Worm (Caenorhabditis elegans) whole organism, early embryonic: ENCODE data around the gene prk-1.

ENCODE experiments used
- B0310.2 ChIP-seq: sonication (generic microtip); optimal IDR thresholded peaks from 2 replicates; lab custom pipeline; 2016; ENCODE audit warnings: mild to moderate bottlenecking, missing genetic modification characterization, missing compliant biosample characterization
- F13C5.2 ChIP-seq: sonication (generic microtip); optimal IDR thresholded peaks from 2 replicates; lab custom pipeline; 2017; ENCODE audit warnings: mild to moderate bottlenecking, missing genetic modification characterization, inconsistent platforms, missing compliant biosample characterization
- aly-1 ChIP-seq: sonication (generic microtip); optimal IDR thresholded peaks from 2 replicates; lab custom pipeline; 2016; ENCODE audit warnings: missing genetic modification characterization, missing compliant biosample characterization
- ama-1 ChIP-seq: fragments of 150-350 bp; optimal IDR thresholded peaks from 2 replicates; lab custom pipeline; 2014
- ceh-13 ChIP-seq: fragments of 200-800 bp; sonication (Bioruptor generic); optimal IDR thresholded peaks from 2 replicates; lab custom pipeline; 2018; ENCODE audit warnings: mild to moderate bottlenecking, missing genetic modification characterization, missing compliant biosample characterization
- ceh-36 ChIP-seq: sonication (generic microtip); optimal IDR thresholded peaks from 2 replicates; lab custom pipeline; 2016; ENCODE audit warnings: missing genetic modification characterization, inconsistent platforms, missing compliant biosample characterization
- ets-7 ChIP-seq: sonication (generic microtip); optimal IDR thresholded peaks from 2 replicates; lab custom pipeline; 2016; ENCODE audit warnings: missing genotype, missing genetic modification characterization, missing compliant biosample characterization
- flt-1 ChIP-seq: fragments of 200-800 bp; sonication (Bioruptor generic); IDR thresholded peaks from 2 replicates; pipeline ENCODE4 v1.3.6; 2022; ENCODE audit warnings: missing genetic modification characterization, missing compliant biosample characterization
- hmbx-1 ChIP-seq: sonication (generic microtip); optimal IDR thresholded peaks from 2 replicates; lab custom pipeline; 2016; ENCODE audit warnings: mild to moderate bottlenecking, missing genetic modification characterization, missing compliant biosample characterization
- hmg-4 ChIP-seq: fragments of 200-800 bp; sonication (Bioruptor generic); optimal IDR thresholded peaks from 2 replicates; lab custom pipeline; 2018; ENCODE audit warnings: mild to moderate bottlenecking, missing genetic modification characterization, missing compliant biosample characterization
- hnd-1 ChIP-seq: sonication (generic microtip); optimal IDR thresholded peaks from 2 replicates; lab custom pipeline; 2016; ENCODE audit warnings: missing genetic modification characterization, missing compliant biosample characterization
- pes-1 ChIP-seq: fragments of 200-800 bp; sonication (Bioruptor generic); IDR thresholded peaks from 2 replicates; pipeline ENCODE4 v1.3.6; 2022; ENCODE audit warnings: missing genetic modification reagents, missing genetic modification characterization, missing compliant biosample characterization
- scrt-1 ChIP-seq: fragments of 200-800 bp; sonication (Bioruptor generic); IDR thresholded peaks from 2 replicates; pipeline ENCODE4 v1.3.6; 2022; ENCODE audit warnings: missing genetic modification characterization, missing compliant biosample characterization
- sea-1 ChIP-seq: fragments of 200-800 bp; sonication (Bioruptor generic); conservative IDR thresholded peaks from 2 replicates; pipeline ENCODE4 v1.3.6; 2022; ENCODE audit warnings: missing genetic modification characterization, missing compliant biosample characterization
- tbx-11 ChIP-seq: fragments of 200-800 bp; sonication (Bioruptor generic); IDR thresholded peaks from 2 replicates; pipeline ENCODE4 v1.3.6; 2022; ENCODE audit warnings: missing genetic modification characterization, missing compliant biosample characterization
- tbx-37 ChIP-seq: fragments of 200-800 bp; sonication (Bioruptor generic); conservative IDR thresholded peaks from 2 replicates; pipeline ENCODE4 v1.3.6; 2022; ENCODE audit warnings: missing genetic modification reagents, missing genetic modification characterization, missing compliant biosample characterization
- tra-4 ChIP-seq: sonication (generic microtip); optimal IDR thresholded peaks from 2 replicates; lab custom pipeline; 2017; ENCODE audit warnings: missing genetic modification characterization, missing compliant biosample characterization

prk-1 gene

DNA sequence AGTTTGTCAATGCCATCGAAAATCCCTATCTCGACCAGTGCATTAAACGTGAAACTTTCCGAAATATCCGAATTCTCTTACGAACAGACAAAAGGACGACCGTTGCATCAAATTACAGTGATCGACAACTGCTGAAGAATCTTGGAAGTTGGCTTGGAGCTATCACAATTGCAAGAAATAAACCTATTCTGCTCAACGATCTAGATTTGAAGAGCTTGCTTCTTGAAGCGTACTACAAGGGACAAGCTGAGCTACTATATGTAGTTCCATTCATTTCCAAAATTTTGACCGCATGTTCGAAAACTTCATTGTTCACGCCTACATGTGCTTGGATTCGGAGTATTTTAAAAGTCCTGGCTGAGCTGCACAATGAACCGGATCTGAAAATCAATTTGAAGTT lies 36.0 kb upstream of the prk-1 start:
- TF ChIP-seq ets-7 (tag; lab: Kevin White, UChicago) (no peak), aly-1 (tag; lab: Kevin White, UChicago) (no peak), pes-1 (GFP tag; lab: Robert Waterston, UW) (no peak), ceh-36 (tag; lab: Kevin White, UChicago) (no peak), tra-4 (tag; lab: Kevin White, UChicago) (no peak), F13C5.2 (tag; lab: Kevin White, UChicago) (no peak), tbx-37 (GFP tag; lab: Robert Waterston, UW) (no peak), scrt-1 (no peak), flt-1 (GFP tag; lab: Robert Waterston, UW) (no peak), ama-1 (no peak), ceh-13 (no peak), sea-1 (GFP tag; lab: Robert Waterston, UW) (no peak), tbx-11 (GFP tag; lab: Robert Waterston, UW) (no peak)

DNA sequence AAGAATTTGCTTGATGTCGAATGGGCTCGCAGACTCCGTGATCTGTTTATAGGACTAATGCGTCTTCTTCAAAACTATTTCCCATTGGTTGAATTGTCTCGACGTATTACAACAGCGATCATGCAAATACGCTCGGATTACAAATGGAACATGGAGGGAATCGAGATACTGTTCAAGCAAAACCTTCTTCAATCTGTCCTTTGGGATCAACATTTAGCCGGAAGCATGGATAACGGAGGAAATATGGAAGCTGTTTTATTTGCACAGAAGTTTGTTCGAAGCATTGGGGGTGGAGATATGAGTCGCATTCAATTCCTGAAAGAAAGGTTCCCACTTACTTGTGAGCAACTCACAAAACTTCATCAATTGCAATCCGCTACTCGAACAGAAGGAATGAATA lies 34.2 kb upstream of the prk-1 start:
- TF ChIP-seq flt-1 (GFP tag; lab: Robert Waterston, UW) (no peak), hmg-4 (no peak), sea-1 (GFP tag; lab: Robert Waterston, UW) (no peak), ets-7 (tag; lab: Kevin White, UChicago) (no peak), hnd-1 (tag; lab: Kevin White, UChicago) (no peak), hmbx-1 (tag; lab: Kevin White, UChicago) (no peak), tra-4 (tag; lab: Kevin White, UChicago) (no peak), tbx-11 (GFP tag; lab: Robert Waterston, UW) (no peak), F13C5.2 (tag; lab: Kevin White, UChicago) (no peak), ceh-13 (no peak), scrt-1 (no peak), pes-1 (GFP tag; lab: Robert Waterston, UW) (no peak), ceh-36 (tag; lab: Kevin White, UChicago) (no peak), ama-1 (no peak), B0310.2 (tag; lab: Kevin White, UChicago) (no peak), tbx-37 (GFP tag; lab: Robert Waterston, UW) (no peak)

DNA sequence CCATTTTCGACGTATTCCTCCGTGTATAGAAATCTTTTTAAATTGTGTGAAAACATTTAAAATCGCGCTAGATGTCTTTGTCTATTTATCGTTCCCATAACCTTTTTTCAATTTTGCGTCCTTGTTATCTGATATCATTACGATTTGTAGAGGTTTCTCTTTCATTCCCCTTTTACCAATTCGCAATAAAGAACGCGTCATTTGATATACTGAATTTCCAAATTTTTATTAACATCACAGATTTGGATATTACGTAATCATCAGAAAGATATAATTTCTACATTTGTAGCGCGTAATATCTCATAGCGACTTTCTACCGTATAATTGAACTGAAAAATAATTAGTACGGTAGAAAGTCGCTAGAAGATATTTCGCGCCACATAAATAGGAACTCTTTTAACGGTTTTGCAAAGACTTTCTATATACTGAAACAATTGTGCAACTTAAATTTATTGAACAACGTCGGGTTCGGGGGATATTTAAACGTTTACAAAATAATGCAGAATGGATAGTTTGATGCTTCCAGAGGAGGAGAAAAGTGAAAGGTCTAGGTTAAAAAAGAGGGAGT lies 31.2 kb upstream of the prk-1 start:
- TF ChIP-seq hmg-4 (no peak), B0310.2 (tag; lab: Kevin White, UChicago) (no peak), flt-1 (GFP tag; lab: Robert Waterston, UW) (no peak), tbx-11 (GFP tag; lab: Robert Waterston, UW) (no peak), F13C5.2 (tag; lab: Kevin White, UChicago) (no peak), sea-1 (GFP tag; lab: Robert Waterston, UW) (no peak), aly-1 (tag; lab: Kevin White, UChicago) (no peak), hmbx-1 (tag; lab: Kevin White, UChicago) (no peak)

DNA sequence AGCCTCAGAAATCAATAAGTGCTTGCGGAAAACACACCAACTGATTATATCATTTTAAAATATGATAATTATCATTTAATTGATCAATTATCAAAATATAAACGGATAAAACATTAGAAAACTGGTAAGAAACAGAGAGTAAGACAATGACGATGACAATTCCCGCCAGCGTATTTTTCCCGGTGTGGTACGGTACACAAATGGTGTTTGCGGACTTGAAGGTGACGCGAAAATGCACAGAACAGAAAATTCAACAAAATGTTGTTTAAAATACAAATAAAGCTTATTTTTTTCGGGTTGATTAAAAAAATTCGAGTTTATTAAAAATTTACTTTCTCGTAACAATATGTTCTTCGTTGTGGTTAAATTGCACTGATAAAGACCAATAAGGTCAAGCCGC lies 28.8 kb upstream of the prk-1 start:
- TF ChIP-seq hmbx-1 (tag; lab: Kevin White, UChicago) (no peak), ceh-13 (no peak), F13C5.2 (tag; lab: Kevin White, UChicago) (peak; percentile 8), tbx-11 (GFP tag; lab: Robert Waterston, UW) (no peak), hmg-4 (no peak)

DNA sequence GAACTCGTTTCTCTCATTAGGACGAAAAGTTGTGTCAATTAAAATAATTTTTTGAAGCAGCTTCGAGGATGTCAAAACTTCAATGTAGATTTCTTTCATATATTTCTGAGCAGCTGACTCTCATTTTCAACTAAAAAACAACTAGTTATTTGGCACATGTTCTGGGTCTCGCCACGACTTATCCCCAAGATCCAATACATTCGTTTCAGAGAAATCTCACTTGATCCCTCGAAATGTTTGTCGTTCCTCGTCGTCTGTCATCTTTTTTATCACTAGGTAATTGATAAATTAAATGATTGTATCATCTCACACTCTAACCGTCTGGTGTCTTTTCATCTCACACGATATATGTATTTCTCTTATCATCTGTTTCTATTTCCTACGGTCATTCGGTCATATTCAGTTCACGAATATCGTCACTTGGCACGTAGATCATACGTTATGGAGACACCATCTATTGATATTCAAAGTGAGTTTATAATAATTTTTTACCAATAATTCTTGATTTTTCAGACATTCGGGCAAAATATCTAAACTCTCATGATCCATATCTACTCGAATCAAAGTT lies 27.9 kb upstream of the prk-1 start, which contains the start of the genes rpn-6.1 and F57B9.1:
Gene rpn-6.1, minus strand, starts transcription at position 65 of the 568 bp plus-strand sequence.
Gene F57B9.1, plus strand, starts transcription at position 154 of the 568 bp plus-strand sequence.
- TF ChIP-seq flt-1 (GFP tag; lab: Robert Waterston, UW) (no peak), ets-7 (tag; lab: Kevin White, UChicago) (no peak), hnd-1 (tag; lab: Kevin White, UChicago) (no peak), aly-1 (tag; lab: Kevin White, UChicago) (no peak), hmg-4 (no peak), tbx-37 (GFP tag; lab: Robert Waterston, UW) (no peak), ceh-36 (tag; lab: Kevin White, UChicago) (no peak), F13C5.2 (tag; lab: Kevin White, UChicago) (no peak), tbx-11 (GFP tag; lab: Robert Waterston, UW) (no peak), B0310.2 (tag; lab: Kevin White, UChicago) (no peak), scrt-1 (no peak), tra-4 (tag; lab: Kevin White, UChicago) (no peak), ceh-13 (no peak), ama-1 (no peak), sea-1 (GFP tag; lab: Robert Waterston, UW) (no peak), hmbx-1 (tag; lab: Kevin White, UChicago) (no peak), pes-1 (GFP tag; lab: Robert Waterston, UW) (no peak)

DNA sequence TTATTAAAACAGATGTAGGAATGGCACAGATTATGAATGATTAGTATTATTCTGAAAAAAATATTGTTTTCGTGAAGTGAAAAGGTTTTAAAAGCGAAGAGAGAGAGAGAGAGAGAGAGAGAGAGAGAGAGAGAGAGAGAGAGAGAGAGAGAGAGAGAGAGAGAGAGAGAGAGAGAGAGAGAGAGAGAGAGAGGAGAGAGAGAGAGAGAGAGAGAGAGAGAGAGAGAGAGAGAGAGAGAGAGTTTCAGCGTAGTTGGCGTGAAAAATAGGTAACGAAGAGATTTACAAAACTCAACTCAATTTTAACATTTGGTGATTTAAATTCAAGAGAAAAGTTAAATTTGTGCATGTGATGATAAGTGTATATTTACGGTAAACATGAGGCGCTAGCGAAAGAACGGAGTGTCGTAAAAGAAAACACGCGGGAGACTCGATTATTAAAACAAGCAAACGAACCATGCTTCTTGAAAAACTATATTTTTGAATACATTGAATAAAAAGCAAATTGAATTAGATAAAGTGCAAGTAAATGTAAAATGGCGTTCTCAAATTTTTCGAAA lies 21.8 kb upstream of the prk-1 start, which contains the start of gene panl-2:
Gene panl-2, minus strand, starts transcription at position 51 of the 560 bp plus-strand sequence.
- no peak for TF ChIP-seq ceh-13
- TF ChIP-seq ceh-36 (tag; lab: Kevin White, UChicago) = no peak
- no peak for TF ChIP-seq B0310.2 (tag; lab: Kevin White, UChicago)
- TF ChIP-seq hmbx-1 (tag; lab: Kevin White, UChicago) = no peak
- no peak for TF ChIP-seq sea-1 (GFP tag; lab: Robert Waterston, UW)
- no peak for TF ChIP-seq pes-1 (GFP tag; lab: Robert Waterston, UW)
- no peak for TF ChIP-seq F13C5.2 (tag; lab: Kevin White, UChicago)

DNA sequence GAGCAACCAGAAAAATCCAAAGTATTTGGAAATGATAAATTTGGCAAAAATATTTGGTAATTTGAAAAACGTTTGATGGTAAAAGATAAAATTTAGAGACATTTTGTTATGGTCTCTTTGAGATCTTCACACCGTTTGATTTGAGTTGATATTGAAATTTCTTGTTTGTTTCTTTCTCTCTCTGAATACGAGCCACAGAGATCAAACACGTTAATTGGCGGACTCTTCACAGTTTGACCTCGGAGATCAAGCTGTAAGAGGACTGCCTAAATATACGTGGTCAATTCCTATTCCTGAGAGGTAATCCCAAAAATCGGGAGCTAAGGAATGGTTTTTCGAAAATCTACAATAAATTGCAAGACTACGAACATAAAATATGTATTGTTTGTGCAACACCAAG lies 21.3 kb upstream of the prk-1 start:
- TF ChIP-seq ama-1 (no peak), tbx-11 (GFP tag; lab: Robert Waterston, UW) (no peak), hmbx-1 (tag; lab: Kevin White, UChicago) (no peak), tra-4 (tag; lab: Kevin White, UChicago) (no peak), sea-1 (GFP tag; lab: Robert Waterston, UW) (no peak), scrt-1 (no peak), ceh-36 (tag; lab: Kevin White, UChicago) (no peak), hmg-4 (no peak), flt-1 (GFP tag; lab: Robert Waterston, UW) (no peak), tbx-37 (GFP tag; lab: Robert Waterston, UW) (no peak), B0310.2 (tag; lab: Kevin White, UChicago) (no peak), F13C5.2 (tag; lab: Kevin White, UChicago) (no peak), ets-7 (tag; lab: Kevin White, UChicago) (no peak)
